Worm (Caenorhabditis elegans) whole organism, midembryonic: ENCODE data around the gene nhr-202.

Source experiments
- T22C8.4 ChIP-seq: fragments of 200-800 bp; sonication (Bioruptor generic); IDR thresholded peaks from 2 replicates; pipeline ENCODE4 v1.3.6; 2022; ENCODE audit warnings: missing genetic modification characterization, missing compliant biosample characterization
- cog-1 ChIP-seq: sonication (generic microtip); optimal IDR thresholded peaks from 2 replicates; lab custom pipeline; 2016; ENCODE audit warnings: missing genetic modification characterization, missing compliant biosample characterization
- flt-1 ChIP-seq: fragments of 200-800 bp; sonication (Bioruptor generic); IDR thresholded peaks from 2 replicates; pipeline ENCODE4 v1.3.6; 2022; ENCODE audit warnings: missing genetic modification characterization, missing compliant biosample characterization
- med-1 ChIP-seq: sonication (generic microtip); optimal IDR thresholded peaks from 2 replicates; lab custom pipeline; 2017; ENCODE audit warnings: missing genetic modification characterization, mild to moderate bottlenecking, missing compliant biosample characterization, antibody characterized with exemption, missing genetic modification reagents; ENCODE audit not compliant: insufficient read depth
- ref-1 ChIP-seq: fragments of 200-800 bp; sonication (Bioruptor generic); conservative IDR thresholded peaks from 2 replicates; pipeline ENCODE4 v1.3.6; 2022; ENCODE audit warnings: missing genetic modification reagents, missing genetic modification characterization, missing compliant biosample characterization
- tab-1 ChIP-seq: fragments of 200-800 bp; sonication (Bioruptor generic); IDR thresholded peaks from 2 replicates; pipeline ENCODE4 v1.3.6; 2022; ENCODE audit warnings: missing genetic modification characterization, missing compliant biosample characterization
- ztf-23 ChIP-seq: fragments of 200-800 bp; sonication (Bioruptor generic); IDR thresholded peaks from 2 replicates; pipeline ENCODE4 v1.3.6; 2022; ENCODE audit warnings: missing genetic modification reagents, missing genetic modification characterization, missing compliant biosample characterization

DNA sequence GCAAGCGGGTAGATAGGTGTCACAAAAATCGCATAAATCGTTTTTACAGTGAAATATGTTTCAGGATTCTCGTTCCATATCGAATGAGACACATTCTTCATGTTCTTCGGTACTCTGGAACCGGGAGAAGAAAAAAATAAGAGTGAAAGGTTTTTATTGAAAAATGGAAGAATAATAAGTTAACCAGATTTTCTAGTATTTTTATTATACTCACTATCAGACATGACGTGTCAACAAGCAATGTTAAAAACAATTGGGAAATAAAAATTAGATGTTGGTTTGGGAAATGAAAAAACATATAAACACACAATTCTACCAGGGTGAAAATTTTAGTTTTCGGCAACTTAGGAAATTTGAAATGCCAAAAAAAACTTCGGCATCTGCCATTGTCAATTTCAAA is 50.0 kb downstream of the nhr-202 start, which contains the start of gene srh-37:
- no peak for TF ChIP-seq tab-1 (GFP tag; lab: Robert Waterston, UW)
- no peak for TF ChIP-seq cog-1
- TF ChIP-seq ref-1 (GFP tag; lab: Robert Waterston, UW) = no peak
- no peak for TF ChIP-seq T22C8.4
- no peak for TF ChIP-seq flt-1 (GFP tag; lab: Robert Waterston, UW)
- no peak for TF ChIP-seq med-1
- no peak for TF ChIP-seq ztf-23 (GFP tag; lab: Robert Waterston, UW)
